Worm (Caenorhabditis elegans) whole organism, early embryonic: Measurements from ENCODE around the gene str-261.
"Not testable (repeated sequence)": the region's sequence is repeated elsewhere in the genome, so short reads cannot be mapped to it uniquely, and the experiment has no call there.

ENCODE experiments used
- B0310.2 ChIP-seq: sonication (generic microtip); optimal IDR thresholded peaks from 2 replicates; lab custom pipeline; 2016; ENCODE audit warnings: mild to moderate bottlenecking, missing genetic modification characterization, missing compliant biosample characterization
- F13C5.2 ChIP-seq: sonication (generic microtip); optimal IDR thresholded peaks from 2 replicates; lab custom pipeline; 2017; ENCODE audit warnings: mild to moderate bottlenecking, missing genetic modification characterization, inconsistent platforms, missing compliant biosample characterization
- aly-1 ChIP-seq: sonication (generic microtip); optimal IDR thresholded peaks from 2 replicates; lab custom pipeline; 2016; ENCODE audit warnings: missing genetic modification characterization, missing compliant biosample characterization
- ama-1 ChIP-seq: fragments of 150-350 bp; optimal IDR thresholded peaks from 2 replicates; lab custom pipeline; 2014
- ceh-13 ChIP-seq: fragments of 200-800 bp; sonication (Bioruptor generic); optimal IDR thresholded peaks from 2 replicates; lab custom pipeline; 2018; ENCODE audit warnings: mild to moderate bottlenecking, missing genetic modification characterization, missing compliant biosample characterization
- ceh-36 ChIP-seq: sonication (generic microtip); optimal IDR thresholded peaks from 2 replicates; lab custom pipeline; 2016; ENCODE audit warnings: missing genetic modification characterization, inconsistent platforms, missing compliant biosample characterization
- ets-7 ChIP-seq: sonication (generic microtip); optimal IDR thresholded peaks from 2 replicates; lab custom pipeline; 2016; ENCODE audit warnings: missing genotype, missing genetic modification characterization, missing compliant biosample characterization
- flt-1 ChIP-seq: fragments of 200-800 bp; sonication (Bioruptor generic); IDR thresholded peaks from 2 replicates; pipeline ENCODE4 v1.3.6; 2022; ENCODE audit warnings: missing genetic modification characterization, missing compliant biosample characterization
- hmbx-1 ChIP-seq: sonication (generic microtip); optimal IDR thresholded peaks from 2 replicates; lab custom pipeline; 2016; ENCODE audit warnings: mild to moderate bottlenecking, missing genetic modification characterization, missing compliant biosample characterization
- hmg-4 ChIP-seq: fragments of 200-800 bp; sonication (Bioruptor generic); optimal IDR thresholded peaks from 2 replicates; lab custom pipeline; 2018; ENCODE audit warnings: mild to moderate bottlenecking, missing genetic modification characterization, missing compliant biosample characterization
- hnd-1 ChIP-seq: sonication (generic microtip); optimal IDR thresholded peaks from 2 replicates; lab custom pipeline; 2016; ENCODE audit warnings: missing genetic modification characterization, missing compliant biosample characterization
- pes-1 ChIP-seq: fragments of 200-800 bp; sonication (Bioruptor generic); IDR thresholded peaks from 2 replicates; pipeline ENCODE4 v1.3.6; 2022; ENCODE audit warnings: missing genetic modification reagents, missing genetic modification characterization, missing compliant biosample characterization
- scrt-1 ChIP-seq: fragments of 200-800 bp; sonication (Bioruptor generic); IDR thresholded peaks from 2 replicates; pipeline ENCODE4 v1.3.6; 2022; ENCODE audit warnings: missing genetic modification characterization, missing compliant biosample characterization
- sea-1 ChIP-seq: fragments of 200-800 bp; sonication (Bioruptor generic); conservative IDR thresholded peaks from 2 replicates; pipeline ENCODE4 v1.3.6; 2022; ENCODE audit warnings: missing genetic modification characterization, missing compliant biosample characterization
- tbx-11 ChIP-seq: fragments of 200-800 bp; sonication (Bioruptor generic); IDR thresholded peaks from 2 replicates; pipeline ENCODE4 v1.3.6; 2022; ENCODE audit warnings: missing genetic modification characterization, missing compliant biosample characterization
- tbx-37 ChIP-seq: fragments of 200-800 bp; sonication (Bioruptor generic); conservative IDR thresholded peaks from 2 replicates; pipeline ENCODE4 v1.3.6; 2022; ENCODE audit warnings: missing genetic modification reagents, missing genetic modification characterization, missing compliant biosample characterization
- tra-4 ChIP-seq: sonication (generic microtip); optimal IDR thresholded peaks from 2 replicates; lab custom pipeline; 2017; ENCODE audit warnings: missing genetic modification characterization, missing compliant biosample characterization

The str-261 gene

ce11 chrIII:11074214-11074613 lies at the start of gene str-261:
str-261 (plus strand) TSS chrIII:11074514.
- TF ChIP-seq F13C5.2: no peak
- TF ChIP-seq sea-1 (GFP tag; lab: Robert Waterston, UW): no peak
- TF ChIP-seq hmbx-1 (tag; lab: Kevin White, UChicago): no peak
- TF ChIP-seq tbx-37 (GFP tag; lab: Robert Waterston, UW): no peak
- no peak for TF ChIP-seq scrt-1 (GFP tag; lab: Robert Waterston, UW)
- no peak for TF ChIP-seq aly-1 (tag; lab: Kevin White, UChicago)
- no peak for TF ChIP-seq hnd-1 (tag; lab: Kevin White, UChicago)
- no peak for TF ChIP-seq tra-4 (tag; lab: Kevin White, UChicago)

- TF ChIP-seq F13C5.2 (no peak), aly-1 (tag; lab: Kevin White, UChicago) (no peak), tbx-11 (GFP tag; lab: Robert Waterston, UW) (no peak), hmbx-1 (tag; lab: Kevin White, UChicago) (no peak), ets-7 (tag; lab: Kevin White, UChicago) (no peak), sea-1 (GFP tag; lab: Robert Waterston, UW) (no peak), B0310.2 (no peak), ama-1 (no peak), ceh-13 (no peak), flt-1 (GFP tag; lab: Robert Waterston, UW) (no peak)
These were observed 49.2 kb upstream of the str-261 start for ce11 chrIII:11025138-11025537.

ce11 chrIII:11026516-11027048 lies 47.7 kb upstream of the str-261 start, which contains the start of gene Y48A6B.7:
Y48A6B.7 (minus strand) TSS chrIII:11026566.
- TF ChIP-seq tbx-11 (GFP tag; lab: Robert Waterston, UW) (no peak), ets-7 (tag; lab: Kevin White, UChicago) (no peak), sea-1 (GFP tag; lab: Robert Waterston, UW) (no peak), B0310.2 (no peak), aly-1 (tag; lab: Kevin White, UChicago) (no peak), ceh-36 (tag; lab: Kevin White, UChicago) (no peak), flt-1 (GFP tag; lab: Robert Waterston, UW) (no peak), ceh-13 (no peak), pes-1 (GFP tag; lab: Robert Waterston, UW) (no peak), hmbx-1 (tag; lab: Kevin White, UChicago) (no peak), F13C5.2 (no peak), ama-1 (no peak), hnd-1 (tag; lab: Kevin White, UChicago) (no peak), hmg-4 (no peak), scrt-1 (GFP tag; lab: Robert Waterston, UW) (no peak), tra-4 (tag; lab: Kevin White, UChicago) (no peak)

ce11 chrIII:11029337-11029736 lies 45.0 kb upstream of the str-261 start, which contains the start of gene Y48A6B.8:
Y48A6B.8 (minus strand) TSS chrIII:11029437.
- not testable (repeated sequence) for TF ChIP-seq B0310.2; ceh-36 (tag; lab: Kevin White, UChicago); flt-1 (GFP tag; lab: Robert Waterston, UW)

ce11 chrIII:11031309-11031708 lies 43.0 kb upstream of the str-261 start, which contains the start of gene Y48A6B.14:
Y48A6B.14 (plus strand) TSS chrIII:11031609.
- TF ChIP-seq hmbx-1 (tag; lab: Kevin White, UChicago): no peak
- no peak for TF ChIP-seq aly-1 (tag; lab: Kevin White, UChicago)
- no peak for TF ChIP-seq tbx-11 (GFP tag; lab: Robert Waterston, UW)
- no peak for TF ChIP-seq sea-1 (GFP tag; lab: Robert Waterston, UW)
- TF ChIP-seq hnd-1 (tag; lab: Kevin White, UChicago): no peak
- no peak for TF ChIP-seq B0310.2
- TF ChIP-seq ets-7 (tag; lab: Kevin White, UChicago): no peak
- TF ChIP-seq flt-1 (GFP tag; lab: Robert Waterston, UW): no peak
- TF ChIP-seq tbx-37 (GFP tag; lab: Robert Waterston, UW): no peak
- no peak for TF ChIP-seq ama-1
- TF ChIP-seq hmg-4: no peak

- TF ChIP-seq aly-1 (tag; lab: Kevin White, UChicago): no peak
- no peak for TF ChIP-seq hnd-1 (tag; lab: Kevin White, UChicago)
- no peak for TF ChIP-seq ama-1
- no peak for TF ChIP-seq F13C5.2
- TF ChIP-seq hmbx-1 (tag; lab: Kevin White, UChicago): no peak
- TF ChIP-seq pes-1 (GFP tag; lab: Robert Waterston, UW): no peak
- no peak for TF ChIP-seq ceh-36 (tag; lab: Kevin White, UChicago)
These were observed 41.4 kb upstream of the str-261 start, which contains the start of gene Y48A6B.9 for ce11 chrIII:11032872-11033271. Y48A6B.9 (plus strand) TSS chrIII:11033172.

- TF ChIP-seq B0310.2 (no peak), F13C5.2 (peak; percentile 67), flt-1 (GFP tag; lab: Robert Waterston, UW) (0 out of 2 replicates have a peak, but pooled peaks have one; percentile 7), ceh-36 (tag; lab: Kevin White, UChicago) (no peak)
These were observed 38.2 kb upstream of the str-261 start for ce11 chrIII:11036132-11036531.

ce11 chrIII:11036640-11037039 lies 37.7 kb upstream of the str-261 start, which contains the start of gene spat-2:
spat-2 (plus strand) TSS chrIII:11036940.
- no peak for TF ChIP-seq ceh-13
- TF ChIP-seq scrt-1 (GFP tag; lab: Robert Waterston, UW): no peak
- TF ChIP-seq ceh-36 (tag; lab: Kevin White, UChicago): no peak
- no peak for TF ChIP-seq hmbx-1 (tag; lab: Kevin White, UChicago)
- no peak for TF ChIP-seq flt-1 (GFP tag; lab: Robert Waterston, UW)
- no peak for TF ChIP-seq B0310.2
- no peak for TF ChIP-seq tbx-37 (GFP tag; lab: Robert Waterston, UW)
- no peak for TF ChIP-seq ets-7 (tag; lab: Kevin White, UChicago)
- no peak for TF ChIP-seq F13C5.2
- no peak for TF ChIP-seq pes-1 (GFP tag; lab: Robert Waterston, UW)
- no peak for TF ChIP-seq hnd-1 (tag; lab: Kevin White, UChicago)
- TF ChIP-seq hmg-4: no peak
- no peak for TF ChIP-seq tbx-11 (GFP tag; lab: Robert Waterston, UW)
- TF ChIP-seq aly-1 (tag; lab: Kevin White, UChicago): no peak
- TF ChIP-seq ama-1: no peak
- no peak for TF ChIP-seq sea-1 (GFP tag; lab: Robert Waterston, UW)
- no peak for TF ChIP-seq tra-4 (tag; lab: Kevin White, UChicago)
